Fruit fly (Drosophila melanogaster): ENCODE measurements around the gene bero.

The bero gene

DNA sequence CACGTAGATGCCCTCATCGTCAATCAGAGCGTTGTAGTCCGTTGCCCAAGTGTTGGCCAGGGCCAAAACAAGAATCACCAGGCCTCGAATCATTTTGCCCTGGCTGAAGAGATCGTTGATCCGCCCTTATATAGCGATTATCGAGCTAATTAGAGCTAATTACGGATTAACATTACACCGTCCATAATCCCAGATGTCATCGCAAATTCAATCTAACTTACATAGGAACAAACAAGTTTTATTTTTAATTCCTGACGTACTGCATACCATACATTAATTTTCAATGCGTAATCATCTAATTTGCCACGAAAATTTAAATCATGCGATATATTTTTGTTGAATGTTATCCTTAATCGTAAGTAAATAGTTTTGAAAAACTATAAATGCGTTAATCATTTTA is 41.3 kb upstream of the bero start, which contains the start of gene CheB38b:
TSS of gene CheB38b (minus strand) at position 101 of the 400 bp plus-strand sequence.
- TF ChIP-seq Hr83 (GFP tag; optimal IDR thresholded peaks at IDR 0.05; ENCODE audit: poor library complexity, severe bottlenecking) (no peak), Jra (GFP tag; optimal IDR thresholded peaks at IDR 0.05) (no peak), Mio (GFP tag; optimal IDR thresholded peaks at IDR 0.05) (no peak), sage (GFP tag; optimal IDR thresholded peaks at IDR 0.05) (no peak), foxo (GFP tag; optimal IDR thresholded peaks at IDR 0.05) (no peak), Abd-B (GFP tag; optimal IDR thresholded peaks at IDR 0.05) (no peak), Hnf4 (GFP tag; optimal IDR thresholded peaks at IDR 0.05) (no peak), Sp1 (GFP tag; optimal IDR thresholded peaks at IDR 0.05) (no peak), HLH106 (tag; optimal IDR thresholded peaks at IDR 0.05) (no peak), Hr78 (GFP tag; optimal IDR thresholded peaks at IDR 0.05) (no peak), jim (GFP tag; optimal IDR thresholded peaks at IDR 0.05) (no peak), usp (GFP tag; optimal IDR thresholded peaks at IDR 0.05) (no peak), rgr (GFP tag; optimal IDR thresholded peaks at IDR 0.05) (no peak), ey (GFP tag; optimal IDR thresholded peaks at IDR 0.05) (no peak), brk (GFP tag; optimal IDR thresholded peaks at IDR 0.05) (no peak), Dif (GFP tag; optimal IDR thresholded peaks at IDR 0.05; ENCODE audit: partially characterized antibody) (no peak), Dfd (GFP tag; optimal IDR thresholded peaks at IDR 0.05) (no peak), CrebA (GFP tag; optimal IDR thresholded peaks at IDR 0.05; ENCODE audit: borderline replicate concordance) (no peak)

DNA sequence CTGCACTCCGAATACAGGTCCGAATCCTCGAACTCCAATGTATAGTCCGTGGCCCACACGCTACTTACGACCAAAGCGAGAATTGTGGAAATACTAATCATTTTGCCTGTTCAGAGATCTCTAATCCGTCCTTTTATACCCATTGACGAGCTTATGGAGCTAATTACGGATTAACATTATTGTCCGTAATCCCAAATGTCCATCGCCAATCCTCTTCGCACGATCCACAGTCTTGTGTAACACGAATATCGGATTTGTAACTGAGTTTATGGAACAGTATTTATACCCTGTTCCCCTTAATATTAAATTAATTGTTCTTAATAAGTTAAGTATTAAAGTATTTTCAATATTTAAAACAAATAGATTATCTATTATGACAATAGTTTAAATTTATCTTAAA is 40.1 kb upstream of the bero start, which contains the start of gene CheB38a:
TSS of gene CheB38a (minus strand) at position 101 of the 400 bp plus-strand sequence.
- TF ChIP-seq tai (GFP tag; optimal IDR thresholded peaks at IDR 0.05) (no peak), Hnf4 (GFP tag; optimal IDR thresholded peaks at IDR 0.05) (no peak), Rel (GFP tag; optimal IDR thresholded peaks at IDR 0.05) (no peak), Rel (tag; optimal IDR thresholded peaks at IDR 0.05) (no peak), jim (GFP tag; optimal IDR thresholded peaks at IDR 0.05) (no peak), Sp1 (GFP tag; optimal IDR thresholded peaks at IDR 0.05) (no peak), Jra (GFP tag; optimal IDR thresholded peaks at IDR 0.05) (no peak), Dfd (GFP tag; optimal IDR thresholded peaks at IDR 0.05) (no peak), dmrt93B (GFP tag; optimal IDR thresholded peaks at IDR 0.05) (no peak), foxo (GFP tag; optimal IDR thresholded peaks at IDR 0.05) (no peak), brk (GFP tag; optimal IDR thresholded peaks at IDR 0.05) (no peak)

DNA sequence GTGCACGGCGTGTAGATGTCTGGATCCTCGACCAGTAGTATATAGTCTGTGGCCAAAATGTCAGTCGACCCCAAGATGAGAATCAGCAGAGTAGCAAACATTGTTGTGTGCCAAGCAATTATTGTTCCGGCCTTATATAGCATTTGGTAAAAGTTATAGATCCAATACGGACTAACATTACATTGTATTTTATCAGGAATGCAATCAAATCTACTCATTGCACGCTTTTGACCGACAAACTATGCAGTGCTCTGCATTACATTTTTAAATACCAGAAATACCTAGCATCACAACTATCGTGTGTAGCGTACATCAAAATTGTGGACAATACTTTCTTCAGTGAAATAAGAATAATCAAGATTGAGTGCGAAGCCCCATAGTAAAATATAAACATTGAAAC is 37.7 kb upstream of the bero start, which contains the start of gene CheB38c:
TSS of gene CheB38c (minus strand) at position 101 of the 400 bp plus-strand sequence.
- no peak for TF ChIP-seq Abd-B (GFP tag; optimal IDR thresholded peaks at IDR 0.05)

DNA sequence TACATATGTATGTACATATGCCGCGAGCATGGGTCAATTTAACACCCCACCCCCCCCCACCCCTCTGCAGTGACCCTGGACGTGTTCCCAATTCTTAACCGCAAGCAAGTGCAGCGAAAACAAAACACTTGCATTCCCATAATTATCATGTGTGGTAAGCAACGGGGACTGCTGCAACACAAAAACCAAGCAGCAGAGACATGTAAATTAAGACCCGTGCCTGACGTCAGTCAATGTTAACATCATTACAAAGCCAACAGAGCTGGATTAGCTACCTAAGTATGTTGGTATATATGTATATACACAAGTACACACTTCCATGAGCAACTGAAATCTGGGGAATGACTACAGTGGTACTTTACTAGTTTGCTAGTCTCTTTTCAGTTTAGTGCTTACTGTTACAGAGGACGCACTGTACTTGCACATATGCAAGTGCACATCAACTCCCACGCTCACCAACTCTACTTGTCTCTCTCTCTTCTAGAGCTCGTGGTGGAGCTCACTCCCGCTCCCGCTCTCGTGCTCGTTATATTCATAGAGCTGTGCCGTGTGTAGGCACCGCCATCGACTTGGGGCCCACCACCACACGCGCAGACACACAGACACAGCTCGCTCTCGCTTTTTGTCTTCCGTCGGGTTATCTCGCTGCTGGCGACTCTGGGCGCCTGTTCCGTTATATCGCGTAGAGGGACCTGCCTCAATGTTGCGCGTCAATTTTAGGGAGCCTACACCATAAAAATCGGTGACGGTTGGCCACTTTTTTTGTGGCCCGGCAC is 37.1 kb upstream of the bero start:
- TF ChIP-seq psq (GFP tag; optimal IDR thresholded peaks at IDR 0.05) (peak; percentile 3), tai (GFP tag; optimal IDR thresholded peaks at IDR 0.05) (no peak), CG9705 (GFP tag; optimal IDR thresholded peaks at IDR 0.05) (no peak), Rel (GFP tag; optimal IDR thresholded peaks at IDR 0.05) (no peak), Rel (tag; optimal IDR thresholded peaks at IDR 0.05) (peak; percentile 26), dl (GFP tag; optimal IDR thresholded peaks at IDR 0.05; ENCODE audit: insufficient read depth in 1 of 2, partially characterized antibody in 2 of 2) (peak; percentile 69 to 87), Hr78 (GFP tag; optimal IDR thresholded peaks at IDR 0.05) (no peak), h (GFP tag; optimal IDR thresholded peaks at IDR 0.05) (peak; percentile 8), Vsx2 (GFP tag; optimal IDR thresholded peaks at IDR 0.05; ENCODE audit: partially characterized antibody) (peak; percentile 71), Dif (GFP tag; optimal IDR thresholded peaks at IDR 0.05; ENCODE audit: partially characterized antibody) (peak; percentile 80)

DNA sequence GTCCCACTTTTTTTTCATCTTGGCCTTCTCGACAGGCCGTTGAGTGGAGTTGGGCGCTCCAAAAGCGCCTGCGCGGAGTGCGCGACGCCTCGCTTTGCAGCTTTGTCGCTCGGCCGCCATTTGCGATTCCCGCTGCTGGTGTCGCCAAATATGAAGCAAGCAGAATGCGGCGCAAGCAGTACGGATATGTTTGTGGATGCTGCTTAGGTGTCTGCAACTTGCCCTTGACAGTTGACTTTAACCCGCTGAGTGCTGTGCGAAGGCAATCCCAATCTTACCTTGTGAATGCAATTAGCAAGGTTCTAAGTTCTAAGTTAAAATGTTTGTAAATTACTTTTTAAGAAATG is 36.5 kb upstream of the bero start:
- no peak for TF ChIP-seq sage (GFP tag; optimal IDR thresholded peaks at IDR 0.05)
- TF ChIP-seq N (GFP tag; optimal IDR thresholded peaks at IDR 0.05), result peak; percentile 10
